Fruit fly (Drosophila melanogaster) whole organism, prepupa: ENCODE data around the gene CG33631.

Source experiments
- CG10631 ChIP-seq: fragments of 200-800 bp; sonication (Bioruptor generic); optimal IDR thresholded peaks from 2 replicates; lab custom pipeline; 2016; ENCODE audit warnings: missing biosample characterization, missing genetic modification characterization
- CG10669 ChIP-seq: fragments of 200-800 bp; sonication (Bioruptor generic); optimal IDR thresholded peaks from 3 replicates; lab custom pipeline; 2018; ENCODE audit warnings: missing biosample characterization, mild to moderate bottlenecking, missing genetic modification characterization, moderate library complexity
- CG11902 ChIP-seq: fragments of 200-800 bp; sonication (Bioruptor generic); optimal IDR thresholded peaks from 3 replicates; lab custom pipeline; 2016; ENCODE audit warnings: missing biosample characterization, missing genetic modification characterization
- CG15336 ChIP-seq: fragments of 200-800 bp; sonication (Bioruptor generic); IDR thresholded peaks from 2 replicates; pipeline ENCODE4 v1.3.6; 2022; ENCODE audit warnings: missing biosample characterization, missing genetic modification characterization
- CG1621 ChIP-seq: fragments of 200-800 bp; sonication (Bioruptor generic); optimal IDR thresholded peaks from 3 replicates; lab custom pipeline; 2018; ENCODE audit warnings: missing biosample characterization, mild to moderate bottlenecking, missing genetic modification characterization
- CG16779 ChIP-seq: fragments of 200-800 bp; sonication (Bioruptor generic); optimal IDR thresholded peaks from 3 replicates; lab custom pipeline; 2017; ENCODE audit warnings: missing biosample characterization, mild to moderate bottlenecking, missing genetic modification characterization
- CG3032 ChIP-seq: fragments of 200-800 bp; optimal IDR thresholded peaks from 2 replicates; lab custom pipeline; 2019; ENCODE audit warnings: missing biosample characterization, mild to moderate bottlenecking, missing genetic modification characterization, moderate library complexity
- CG31627 ChIP-seq: fragments of 200-800 bp; sonication (Bioruptor generic); optimal IDR thresholded peaks from 3 replicates; lab custom pipeline; 2016; ENCODE audit warnings: missing biosample characterization, missing genetic modification characterization
- CG32006 ChIP-seq: fragments of 200-800 bp; sonication (Bioruptor generic); optimal IDR thresholded peaks from 3 replicates; lab custom pipeline; 2017; ENCODE audit warnings: missing biosample characterization, mild to moderate bottlenecking, missing genetic modification characterization
- CG34406 ChIP-seq: fragments of 200-800 bp; sonication (Bioruptor generic); optimal IDR thresholded peaks from 3 replicates; lab custom pipeline; 2016; ENCODE audit warnings: missing biosample characterization, missing genetic modification characterization
- CG6792 ChIP-seq: fragments of 200-800 bp; sonication (Bioruptor generic); optimal IDR thresholded peaks from 3 replicates; lab custom pipeline; 2016; ENCODE audit warnings: missing biosample characterization, missing genetic modification characterization
- CG6808 ChIP-seq: fragments of 200-800 bp; sonication (Bioruptor generic); optimal IDR thresholded peaks from 3 replicates; lab custom pipeline; 2017; ENCODE audit warnings: missing biosample characterization, missing genetic modification characterization, mild to moderate bottlenecking, moderate library complexity, missing genetic modification reagents
- CG8119 ChIP-seq: fragments of 200-800 bp; sonication (Bioruptor generic); IDR thresholded peaks from 3 replicates; pipeline ENCODE4 v1.3.6; 2022; ENCODE audit warnings: missing biosample characterization, missing genetic modification characterization
- CG8319 ChIP-seq: fragments of 200-800 bp; sonication (Bioruptor generic); optimal IDR thresholded peaks from 3 replicates; lab custom pipeline; 2016; ENCODE audit warnings: missing biosample characterization, missing genetic modification characterization
- Eip75B ChIP-seq: fragments of 200-800 bp; sonication (Bioruptor generic); optimal IDR thresholded peaks from 3 replicates; lab custom pipeline; 2016; ENCODE audit warnings: missing biosample characterization, missing genetic modification characterization
- Eip78C ChIP-seq: fragments of 200-800 bp; sonication (Bioruptor generic); peaks from one replicate; lab custom pipeline; 2016; ENCODE audit warnings: missing biosample characterization, missing genetic modification characterization
- Eip93F ChIP-seq: fragments of 200-800 bp; sonication (Bioruptor generic); optimal IDR thresholded peaks from 2 replicates; lab custom pipeline; 2016; ENCODE audit warnings: missing biosample characterization, mild to moderate bottlenecking, missing genetic modification characterization
- Ets21C ChIP-seq: fragments of 200-800 bp; sonication (Bioruptor generic); optimal IDR thresholded peaks from 3 replicates; lab custom pipeline; 2016; ENCODE audit warnings: missing biosample characterization, missing genetic modification characterization
- Hr38 ChIP-seq: sonication (Bioruptor generic); optimal IDR thresholded peaks from 2 replicates; lab custom pipeline; 2016; ENCODE audit warnings: missing biosample characterization, missing genetic modification characterization
- Hr39 ChIP-seq: fragments of 200-800 bp; sonication (Bioruptor generic); optimal IDR thresholded peaks from 2 replicates; lab custom pipeline; 2016; ENCODE audit warnings: missing biosample characterization, missing genetic modification characterization
- Hr4 ChIP-seq: fragments of 200-800 bp; sonication (Bioruptor generic); optimal IDR thresholded peaks from 3 replicates; lab custom pipeline; 2016; ENCODE audit warnings: missing biosample characterization, missing genetic modification characterization
- Lpt ChIP-seq: fragments of 200-800 bp; sonication (Bioruptor generic); optimal IDR thresholded peaks from 3 replicates; lab custom pipeline; 2016; ENCODE audit warnings: missing biosample characterization, missing genetic modification characterization
- Met ChIP-seq: fragments of 200-800 bp; sonication (Bioruptor generic); optimal IDR thresholded peaks from 3 replicates; lab custom pipeline; 2016; ENCODE audit warnings: missing biosample characterization, missing genetic modification characterization
- OdsH ChIP-seq: fragments of 200-800 bp; sonication (Bioruptor generic); optimal IDR thresholded peaks from 3 replicates; lab custom pipeline; 2016; ENCODE audit warnings: missing biosample characterization, missing genetic modification characterization
- Smox ChIP-seq: fragments of 200-800 bp; sonication (Bioruptor generic); optimal IDR thresholded peaks from 3 replicates; lab custom pipeline; 2016; ENCODE audit warnings: missing biosample characterization, missing genetic modification characterization
- Sox14 ChIP-seq: fragments of 200-800 bp; sonication (Bioruptor generic); optimal IDR thresholded peaks from 3 replicates; lab custom pipeline; 2016; ENCODE audit warnings: missing biosample characterization, missing genetic modification characterization
- achi ChIP-seq: fragments of 200-800 bp; sonication (Bioruptor generic); optimal IDR thresholded peaks from 3 replicates; lab custom pipeline; 2016; ENCODE audit warnings: missing biosample characterization, missing genetic modification characterization
- acj6 ChIP-seq: fragments of 200-800 bp; sonication (Bioruptor generic); optimal IDR thresholded peaks from 3 replicates; lab custom pipeline; 2016; ENCODE audit warnings: missing biosample characterization, missing genetic modification characterization
- cyc ChIP-seq: fragments of 200-800 bp; sonication (Bioruptor generic); optimal IDR thresholded peaks from 3 replicates; lab custom pipeline; 2016; ENCODE audit warnings: missing biosample characterization, missing genetic modification characterization
- dsx ChIP-seq: fragments of 200-800 bp; optimal IDR thresholded peaks from 3 replicates; lab custom pipeline; 2019; ENCODE audit warnings: missing biosample characterization, mild to moderate bottlenecking, missing genetic modification characterization, moderate library complexity; ENCODE audit not compliant: poor library complexity, severe bottlenecking
- eg ChIP-seq: fragments of 200-800 bp; sonication (Bioruptor generic); IDR thresholded peaks from 3 replicates; pipeline ENCODE4 v1.3.6; 2022; ENCODE audit warnings: missing biosample characterization, missing genetic modification characterization
- esn ChIP-seq: fragments of 200-800 bp; sonication (Bioruptor generic); optimal IDR thresholded peaks from 2 replicates; lab custom pipeline; 2016; ENCODE audit warnings: missing biosample characterization, mild to moderate bottlenecking, missing genetic modification characterization, moderate library complexity
- fd59A ChIP-seq: fragments of 200-800 bp; sonication (Bioruptor generic); optimal IDR thresholded peaks from 2 replicates; lab custom pipeline; 2017; ENCODE audit warnings: missing biosample characterization, mild to moderate bottlenecking, missing genetic modification characterization, missing genetic modification reagents
- fkh ChIP-seq: fragments of 200-800 bp; sonication (Bioruptor generic); optimal IDR thresholded peaks from 3 replicates; lab custom pipeline; 2017; ENCODE audit warnings: missing biosample characterization, mild to moderate bottlenecking, missing genetic modification characterization, moderate library complexity
- lz ChIP-seq: fragments of 200-800 bp; sonication (Bioruptor generic); optimal IDR thresholded peaks from 3 replicates; lab custom pipeline; 2016; ENCODE audit warnings: missing biosample characterization, missing genetic modification characterization
- net ChIP-seq: fragments of 200-800 bp; sonication (Bioruptor generic); optimal IDR thresholded peaks from 3 replicates; lab custom pipeline; 2016; ENCODE audit warnings: missing biosample characterization, missing genetic modification characterization
- pdm3 ChIP-seq: fragments of 200-800 bp; sonication (Bioruptor generic); optimal IDR thresholded peaks from 3 replicates; lab custom pipeline; 2016; ENCODE audit warnings: missing biosample characterization, missing genetic modification characterization
- spab ChIP-seq: fragments of 200-800 bp; sonication (Bioruptor generic); optimal IDR thresholded peaks from 2 replicates; lab custom pipeline; 2017; ENCODE audit warnings: missing biosample characterization, mild to moderate bottlenecking, missing genetic modification characterization, missing genetic modification reagents
- ss ChIP-seq, 2 experiments: fragments of 200-800 bp; sonication (Bioruptor generic); optimal IDR thresholded peaks; 2 replicates in 1 of 2; 3 replicates in 1 of 2; lab custom pipeline; 2017 to 2018; ENCODE audit warnings: mild to moderate bottlenecking in 2 of 2, missing biosample characterization in 2 of 2, missing genetic modification characterization in 2 of 2, moderate library complexity in 1 of 2
- topi ChIP-seq: fragments of 200-800 bp; sonication (Bioruptor generic); optimal IDR thresholded peaks from 3 replicates; lab custom pipeline; 2016; ENCODE audit warnings: missing biosample characterization, missing genetic modification characterization
- vri ChIP-seq: fragments of 200-800 bp; sonication (Bioruptor generic); optimal IDR thresholded peaks from 3 replicates; lab custom pipeline; 2016; ENCODE audit warnings: missing biosample characterization, mild to moderate bottlenecking, missing genetic modification characterization

CG33631 gene

dm6 chr3R:10048035-10048774, 15.6 kb upstream of the CG33631 start (continued):
- TF ChIP-seq CG6792 (GFP tag; lab: Kevin White, UChicago), result peak; percentile 71
- TF ChIP-seq Eip75B (GFP tag; lab: Kevin White, UChicago), result peak; percentile 59
- TF ChIP-seq ss (GFP tag; optimal IDR thresholded peaks at IDR 0.05; lab: Kevin White, UChicago), result peak in 1 of 2 experiments; percentile 63
- no peak for TF ChIP-seq CG15336 (GFP tag; lab: Robert Waterston, UW)
- TF ChIP-seq CG10669 (GFP tag; lab: Kevin White, UChicago), result peak; percentile 57
- TF ChIP-seq Lpt (GFP tag; lab: Kevin White, UChicago), result peak; percentile 34
- peak; percentile 93 for TF ChIP-seq Eip78C (GFP tag; lab: Kevin White, UChicago)
- no peak for TF ChIP-seq CG16779 (tag; lab: Kevin White, UChicago)
- peak; percentile 63 for TF ChIP-seq achi (GFP tag; lab: Kevin White, UChicago)
- TF ChIP-seq eg (GFP tag; lab: Robert Waterston, UW), result no peak
- peak; percentile 31 for TF ChIP-seq CG10631 (GFP tag; lab: Kevin White, UChicago)
- no peak for TF ChIP-seq Smox (GFP tag; lab: Kevin White, UChicago)

dm6 chr3R:10048775-10048841, 15.2 kb upstream of the CG33631 start, which contains the start of gene CG12811:
CG12811 (minus strand) TSS chr3R:10048797.
- TF ChIP-seq OdsH (no peak), topi (GFP tag; lab: Kevin White, UChicago) (no peak), CG8319 (GFP tag; lab: Kevin White, UChicago) (no peak), CG11902 (GFP tag; lab: Kevin White, UChicago) (no peak), pdm3 (GFP tag; lab: Kevin White, UChicago) (no peak)

dm6 chr3R:10048842-10049527, 14.8 kb upstream of the CG33631 start, which contains the start of gene ohgt:
ohgt (plus strand) TSS chr3R:10049199.
- TF ChIP-seq CG11902 (GFP tag; lab: Kevin White, UChicago) (no peak), vri (GFP tag; lab: Kevin White, UChicago) (no peak), CG32006 (GFP tag; lab: Kevin White, UChicago) (no peak), Hr4 (GFP tag; lab: Kevin White, UChicago) (peak; percentile 59), Hr38 (GFP tag; lab: Kevin White, UChicago) (no peak), CG8119 (no peak; the same call in 2 of the 3 replicates), achi (GFP tag; lab: Kevin White, UChicago) (peak; percentile 41), cyc (peak; percentile 32), topi (GFP tag; lab: Kevin White, UChicago) (peak; percentile 29), CG3032 (tag; lab: Kevin White, UChicago) (peak; percentile 44), Hr39 (GFP tag; lab: Kevin White, UChicago) (peak; percentile 41), fd59A (GFP tag; lab: Kevin White, UChicago) (peak; percentile 3), CG15336 (GFP tag; lab: Robert Waterston, UW) (0 out of 2 replicates have a peak, but pooled peaks have one; percentile 38), dsx (GFP tag; lab: Kevin White, UChicago) (peak; percentile 21), eg (GFP tag; lab: Robert Waterston, UW) (no peak), spab (GFP tag; lab: Kevin White, UChicago) (no peak), CG10631 (GFP tag; lab: Kevin White, UChicago) (peak; percentile 31), Eip78C (GFP tag; lab: Kevin White, UChicago) (peak; percentile 84), lz (peak; percentile 25), Eip93F (no peak), Met (GFP tag; lab: Kevin White, UChicago) (no peak), CG1621 (tag; lab: Kevin White, UChicago) (no peak), esn (GFP tag; lab: Kevin White, UChicago) (peak; percentile 49), CG10669 (GFP tag; lab: Kevin White, UChicago) (peak; percentile 33), fkh (peak; percentile 24), CG31627 (GFP tag; lab: Kevin White, UChicago) (peak; percentile 26), acj6 (GFP tag; lab: Kevin White, UChicago) (peak; percentile 43), CG6808 (peak; percentile 98), pdm3 (GFP tag; lab: Kevin White, UChicago) (no peak), Ets21C (GFP tag; lab: Kevin White, UChicago) (no peak), Sox14 (GFP tag; lab: Kevin White, UChicago) (peak; percentile 73), CG34406 (GFP tag; lab: Kevin White, UChicago) (peak; percentile 33), net (GFP tag; lab: Kevin White, UChicago) (no peak)
